Worm (Caenorhabditis elegans) whole organism, L4 larva: ENCODE results near the gene fbxa-133.

Source experiments
- F26F4.8 ChIP-seq: fragments of 200-800 bp; sonication (Bioruptor generic); conservative IDR thresholded peaks from 2 replicates; pipeline ENCODE4 v1.3.6; 2022; ENCODE audit warnings: missing genetic modification characterization, missing compliant biosample characterization
- F44E2.7 ChIP-seq: fragments of 200-800 bp; sonication (Bioruptor generic); IDR thresholded peaks from 2 replicates; pipeline ENCODE4 v2.1.2; 2022; ENCODE audit warnings: missing genetic modification characterization, missing compliant biosample characterization
- aha-1 ChIP-seq: fragments of 150-350 bp; peaks from one replicate; lab custom pipeline; 2014; ENCODE audit warnings: missing biosample characterization, missing genetic modification characterization
- ceh-20 ChIP-seq: fragments of 200-800 bp; sonication (Bioruptor generic); IDR thresholded peaks from 2 replicates; pipeline ENCODE4 v1.3.6; 2022; ENCODE audit warnings: missing genetic modification reagents, missing genetic modification characterization, missing compliant biosample characterization
- ceh-32 ChIP-seq: sonication (generic microtip); optimal IDR thresholded peaks from 2 replicates; lab custom pipeline; 2016; ENCODE audit warnings: mild to moderate bottlenecking, missing genetic modification characterization, missing compliant biosample characterization; ENCODE audit not compliant: poor library complexity
- ceh-44 ChIP-seq: fragments of 200-800 bp; sonication (Bioruptor generic); IDR thresholded peaks from 2 replicates; pipeline ENCODE4 v1.3.6; 2022; ENCODE audit warnings: missing genetic modification reagents, missing genetic modification characterization, missing compliant biosample characterization
- ces-1 ChIP-seq: fragments of 150-350 bp; sonication (generic microtip); optimal IDR thresholded peaks from 4 replicates; lab custom pipeline; 2014; ENCODE audit warnings: missing biosample characterization, missing genetic modification reagents, missing genetic modification characterization
- daf-19 ChIP-seq: fragments of 200-800 bp; sonication (Bioruptor generic); conservative IDR thresholded peaks from 2 replicates; pipeline ENCODE4 v1.3.6; 2022; ENCODE audit warnings: missing genetic modification characterization, missing compliant biosample characterization
- dmd-9 ChIP-seq: fragments of 200-800 bp; sonication (Bioruptor generic); IDR thresholded peaks from 2 replicates; pipeline ENCODE4 v1.3.6; 2022; ENCODE audit warnings: missing genetic modification reagents, missing genetic modification characterization, missing compliant biosample characterization
- gei-8 ChIP-seq: fragments of 200-800 bp; sonication (Bioruptor generic); optimal IDR thresholded peaks from 2 replicates; lab custom pipeline; 2018; ENCODE audit warnings: mild to moderate bottlenecking, missing genetic modification characterization, missing compliant biosample characterization
- hlh-30 ChIP-seq: sonication (generic microtip); optimal IDR thresholded peaks from 2 replicates; lab custom pipeline; 2017; ENCODE audit warnings: antibody characterized with exemption, mild to moderate bottlenecking, missing genetic modification characterization, missing compliant biosample characterization; ENCODE audit not compliant: insufficient read depth
- hmg-1.1 ChIP-seq: fragments of 200-800 bp; sonication (Bioruptor generic); IDR thresholded peaks from 2 replicates; pipeline ENCODE4 v1.3.6; 2022; ENCODE audit warnings: missing genetic modification reagents, missing genetic modification characterization, missing compliant biosample characterization
- lin-1 ChIP-seq: fragments of 200-800 bp; sonication (Bioruptor generic); IDR thresholded peaks from 2 replicates; pipeline ENCODE4 v1.3.6; 2022; ENCODE audit warnings: missing genetic modification reagents, missing genetic modification characterization, missing compliant biosample characterization
- lin-13 ChIP-seq: fragments of 150-350 bp; optimal IDR thresholded peaks from 2 replicates; lab custom pipeline; 2014; ENCODE audit warnings: missing biosample characterization, missing genetic modification reagents, missing genetic modification characterization
- lir-3 ChIP-seq: sonication (generic microtip); optimal IDR thresholded peaks from 2 replicates; lab custom pipeline; 2016; ENCODE audit warnings: mild to moderate bottlenecking, missing genetic modification characterization, missing compliant biosample characterization
- madf-5 ChIP-seq, 2 experiments: fragments of 200-800 bp; sonication (Bioruptor generic); IDR thresholded peaks; 2 replicates each; pipeline ENCODE4 v1.3.6; 2022; ENCODE audit warnings: missing compliant biosample characterization in 2 of 2, missing genetic modification characterization in 2 of 2
- mxl-3 ChIP-seq: fragments of 200-800 bp; sonication (Bioruptor generic); optimal IDR thresholded peaks from 2 replicates; lab custom pipeline; 2018; ENCODE audit warnings: mild to moderate bottlenecking, missing genetic modification characterization, missing compliant biosample characterization
- nhr-11 ChIP-seq: fragments of 150-350 bp; optimal IDR thresholded peaks from 2 replicates; lab custom pipeline; 2014; ENCODE audit warnings: missing biosample characterization, missing genetic modification characterization
- nhr-28 ChIP-seq: fragments of 150-350 bp; optimal IDR thresholded peaks from 2 replicates; lab custom pipeline; 2014; ENCODE audit warnings: missing biosample characterization, missing genetic modification characterization
- nhr-42 ChIP-seq: fragments of 200-800 bp; sonication (Bioruptor generic); IDR thresholded peaks from 2 replicates; pipeline ENCODE4 v1.3.6; 2022; ENCODE audit warnings: missing genetic modification characterization, missing compliant biosample characterization
- nhr-6 ChIP-seq: fragments of 150-350 bp; optimal IDR thresholded peaks from 2 replicates; lab custom pipeline; 2014; ENCODE audit warnings: missing biosample characterization, missing genetic modification characterization
- nhr-77 ChIP-seq: fragments of 150-350 bp; optimal IDR thresholded peaks from 2 replicates; lab custom pipeline; 2014; ENCODE audit warnings: missing biosample characterization, missing genetic modification characterization
- pha-4 ChIP-seq, 2 experiments: fragments of 150-350 bp in 1 of 2; fragments of 200-800 bp in 1 of 2; sonication (Bioruptor generic) in 1 of 2; IDR thresholded peaks in 1 of 2; optimal IDR thresholded peaks in 1 of 2; 2 replicates each; pipeline versions ENCODE4 v1.3.6 to Lab custom; 2014 to 2022; ENCODE audit warnings: missing genetic modification characterization in 2 of 2, missing genetic modification reagents in 2 of 2, missing biosample characterization in 1 of 2, missing compliant biosample characterization in 1 of 2
- pqm-1 ChIP-seq: sonication (generic microtip); optimal IDR thresholded peaks from 2 replicates; lab custom pipeline; 2017; ENCODE audit warnings: missing biosample characterization, missing genetic modification characterization
- set-16 ChIP-seq: fragments of 200-800 bp; sonication (Bioruptor generic); IDR thresholded peaks from 2 replicates; pipeline ENCODE4 v1.3.6; 2022; ENCODE audit warnings: missing genetic modification reagents, missing genetic modification characterization, missing compliant biosample characterization
- snpc-1.2 ChIP-seq: fragments of 200-800 bp; sonication (Bioruptor generic); IDR thresholded peaks from 2 replicates; pipeline ENCODE4 v1.3.6; 2022; ENCODE audit warnings: missing genetic modification reagents, missing genetic modification characterization, missing compliant biosample characterization
- tag-97 ChIP-seq: fragments of 200-800 bp; sonication (Bioruptor generic); IDR thresholded peaks from 2 replicates; pipeline ENCODE4 v1.3.6; 2022; ENCODE audit warnings: missing genetic modification characterization, missing compliant biosample characterization
- unc-39 ChIP-seq: sonication (generic microtip); optimal IDR thresholded peaks from 2 replicates; lab custom pipeline; 2017; ENCODE audit warnings: missing biosample characterization, missing genetic modification characterization
- unc-62 ChIP-seq, 3 experiments: fragments of 150-350 bp in 1 of 3; sonication (generic microtip); optimal IDR thresholded peaks in 2 of 3; peaks in 1 of 3; 1 replicate in 1 of 3; 2 replicates in 2 of 3; lab custom pipeline; 2014 to 2017; ENCODE audit warnings: missing biosample characterization in 3 of 3, missing genetic modification characterization in 3 of 3, missing genetic modification reagents in 3 of 3, missing genotype in 1 of 3
- vab-7 ChIP-seq: fragments of 200-800 bp; sonication (Bioruptor generic); IDR thresholded peaks from 2 replicates; pipeline ENCODE4 v1.3.6; 2022; ENCODE audit warnings: missing genetic modification reagents, missing genetic modification characterization, missing compliant biosample characterization
- zip-11 ChIP-seq: fragments of 200-800 bp; sonication (Bioruptor generic); IDR thresholded peaks from 2 replicates; pipeline ENCODE4 v1.3.6; 2022; ENCODE audit warnings: missing genetic modification characterization, missing compliant biosample characterization
- zip-2 ChIP-seq: fragments of 150-350 bp; optimal IDR thresholded peaks from 2 replicates; lab custom pipeline; 2014; ENCODE audit warnings: missing biosample characterization, missing genetic modification characterization
- ztf-11 ChIP-seq: fragments of 150-350 bp; optimal IDR thresholded peaks from 2 replicates; lab custom pipeline; 2014; ENCODE audit warnings: missing biosample characterization, missing genetic modification characterization
- ztf-7 ChIP-seq: fragments of 150-350 bp; optimal IDR thresholded peaks from 2 replicates; lab custom pipeline; 2014; ENCODE audit warnings: missing biosample characterization, missing genetic modification characterization

The fbxa-133 gene

DNA sequence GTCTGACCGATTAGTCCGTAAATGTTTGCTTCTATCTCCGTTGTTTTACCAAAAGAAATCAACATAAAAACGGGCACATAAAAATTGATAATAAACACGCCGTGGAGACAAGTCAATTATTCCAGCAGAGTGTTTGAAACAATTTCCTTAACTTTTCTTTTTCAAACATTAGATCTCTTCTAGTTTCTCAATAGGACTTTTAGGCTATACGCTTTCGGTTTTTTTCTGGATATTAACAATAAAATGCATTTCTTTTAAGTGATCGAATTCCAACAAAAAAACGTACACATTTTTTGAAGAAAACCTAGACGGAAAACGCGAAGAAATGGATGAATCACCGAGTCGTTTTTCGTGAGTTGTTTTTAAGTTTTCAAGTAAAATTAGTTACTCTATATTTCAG, 25.6 kb upstream of the fbxa-133 start, which contains the start of gene fbxa-172:
Gene fbxa-172, plus strand, starts transcription at position 301 of the 400 bp plus-strand sequence.
- TF ChIP-seq tag-97 (GFP tag; lab: Robert Waterston, UW): no peak
- TF ChIP-seq nhr-6: no peak
- TF ChIP-seq zip-2: no peak
- no peak for TF ChIP-seq dmd-9
- no peak for TF ChIP-seq ztf-11 (tag; lab: Kevin White, UChicago)
- TF ChIP-seq hlh-30: no peak
- TF ChIP-seq ceh-20 (GFP tag; lab: Robert Waterston, UW): no peak
- no peak for TF ChIP-seq ces-1 (GFP tag; lab: Kevin White, UChicago)
- no peak for TF ChIP-seq lin-13 (GFP tag; lab: Kevin White, UChicago)
- no peak for TF ChIP-seq F44E2.7
- TF ChIP-seq nhr-77 (tag; lab: Kevin White, UChicago): no peak
- TF ChIP-seq gei-8: no peak
- no peak for TF ChIP-seq mxl-3 (GFP tag; lab: Kevin White, UChicago)
- TF ChIP-seq pqm-1 (tag; lab: Kevin White, UChicago): no peak
- no peak for TF ChIP-seq lir-3 (tag; lab: Kevin White, UChicago)
- no peak for TF ChIP-seq madf-5 (GFP tag; IDR thresholded peaks at IDR 0.05; lab: Robert Waterston, UW)
- TF ChIP-seq ztf-7 (tag; lab: Kevin White, UChicago): no peak
- TF ChIP-seq, all 104 proteins: peak for 0

DNA sequence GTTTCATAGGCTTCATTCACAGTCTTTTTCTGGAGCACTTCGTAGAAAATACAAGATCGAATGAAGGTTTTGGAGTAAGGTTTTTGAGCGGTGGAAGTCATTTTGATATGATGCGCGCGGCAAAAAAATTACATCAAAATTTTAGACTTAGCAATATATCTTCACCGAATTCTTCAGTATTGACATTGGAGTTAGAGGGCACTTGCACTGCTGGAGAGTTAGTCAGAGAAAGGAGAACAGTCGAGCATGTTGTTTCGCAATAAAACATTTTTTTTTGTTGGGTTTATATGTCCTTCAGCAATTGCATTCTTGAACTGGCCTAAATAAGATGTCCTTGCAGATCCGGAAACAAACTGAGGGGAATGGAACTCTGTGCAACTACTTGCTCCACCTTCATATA, 18.7 kb upstream of the fbxa-133 start, which contains the start of gene fbxa-171:
Gene fbxa-171, minus strand, starts transcription at position 101 of the 400 bp plus-strand sequence.
- TF ChIP-seq ceh-32 (tag; lab: Kevin White, UChicago) (no peak), nhr-11 (no peak), hmg-1.1 (GFP tag; lab: Robert Waterston, UW) (no peak), vab-7 (GFP tag; lab: Robert Waterston, UW) (no peak), nhr-77 (tag; lab: Kevin White, UChicago) (no peak), mxl-3 (GFP tag; lab: Kevin White, UChicago) (no peak), lin-1 (GFP tag; lab: Robert Waterston, UW) (no peak), unc-62 (GFP tag; optimal IDR thresholded peaks at IDR 0.05 in 1 of 2; lab: Kevin White, UChicago) (no peak), unc-62 (tag; optimal IDR thresholded peaks at IDR 0.05; lab: Kevin White, UChicago) (no peak)

DNA sequence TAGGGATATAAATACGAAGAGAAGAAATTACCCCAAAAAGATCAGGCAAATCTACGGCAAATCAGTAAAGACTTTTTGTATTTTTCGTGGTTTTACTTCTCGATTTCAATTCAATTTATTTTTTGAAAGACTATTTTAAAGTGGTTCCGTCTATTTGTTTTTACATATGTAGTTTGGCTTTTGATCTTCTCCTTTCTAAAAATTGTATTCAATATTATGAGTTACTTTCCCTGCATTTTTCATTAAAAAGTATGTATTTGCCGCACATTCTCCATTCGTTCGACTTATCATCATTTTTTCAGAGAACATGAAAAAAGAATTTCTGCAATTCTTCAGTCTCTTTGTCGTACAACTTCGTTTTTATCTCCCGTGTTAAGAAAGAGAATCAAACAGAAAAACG, 17.7 kb upstream of the fbxa-133 start, which contains the start of gene C38D9.2:
Gene C38D9.2, plus strand, starts transcription at position 301 of the 400 bp plus-strand sequence.
- TF ChIP-seq nhr-28: no peak
- TF ChIP-seq zip-11 (GFP tag; lab: Robert Waterston, UW): no peak
- no peak for TF ChIP-seq daf-19 (GFP tag; lab: Robert Waterston, UW)
- TF ChIP-seq pha-4 (GFP tag; IDR thresholded peaks at IDR 0.05; lab: Robert Waterston, UW): no peak
- TF ChIP-seq pha-4 (tag; optimal IDR thresholded peaks at IDR 0.05; lab: Kevin White, UChicago): no peak
- no peak for TF ChIP-seq snpc-1.2 (GFP tag; lab: Robert Waterston, UW)
- TF ChIP-seq hmg-1.1 (GFP tag; lab: Robert Waterston, UW): no peak
- TF ChIP-seq ztf-11 (tag; lab: Kevin White, UChicago): no peak

DNA sequence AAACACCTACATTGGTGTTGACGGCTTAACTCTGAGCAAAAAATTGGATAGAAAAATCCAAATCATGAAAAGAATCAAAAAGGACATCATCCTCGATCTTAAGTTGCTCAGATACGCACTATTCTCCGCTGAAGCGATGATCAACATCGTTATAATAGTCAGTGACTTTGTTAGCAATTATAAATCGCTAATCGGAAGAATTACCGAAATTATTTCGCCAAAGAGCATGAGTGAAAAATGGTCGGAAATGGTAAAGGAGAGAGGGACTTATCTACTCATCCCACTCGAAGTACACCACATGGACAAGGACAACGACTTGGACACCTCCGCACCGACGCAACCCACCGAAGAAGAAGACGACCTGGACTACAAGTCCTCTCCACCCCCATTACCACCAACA, 4.6 kb upstream of the fbxa-133 start:
- TF ChIP-seq ceh-44 (GFP tag; lab: Robert Waterston, UW): no peak
- TF ChIP-seq unc-62 (GFP tag; optimal IDR thresholded peaks at IDR 0.05 in 1 of 2; lab: Kevin White, UChicago): peak in 1 of 2 experiments; percentile 81
- TF ChIP-seq unc-62 (tag; optimal IDR thresholded peaks at IDR 0.05; lab: Kevin White, UChicago): no peak
- TF ChIP-seq aha-1: peak; percentile 28
- TF ChIP-seq nhr-42 (GFP tag; lab: Robert Waterston, UW): no peak

DNA sequence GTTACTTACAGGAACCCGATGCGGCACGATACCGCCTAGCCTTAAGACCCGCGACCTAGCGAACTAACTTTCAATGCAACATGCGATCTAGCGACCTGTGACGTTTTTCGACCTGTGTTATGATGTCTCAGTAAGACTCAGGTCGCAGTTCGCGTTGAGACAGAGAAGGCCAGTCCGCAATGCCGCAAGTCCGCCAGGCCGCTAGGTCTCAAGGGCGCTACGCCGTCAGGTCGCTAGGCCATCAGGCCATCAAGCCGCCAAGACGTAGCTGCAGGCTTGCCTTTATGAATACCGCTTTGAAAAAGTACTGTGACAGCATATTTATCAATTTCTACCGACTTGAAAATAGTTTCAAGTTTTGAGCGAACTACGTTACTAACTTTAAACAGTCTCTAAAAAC, 11.1 kb downstream of the fbxa-133 start:
- 0 out of 2 replicates have a peak, but pooled peaks have one; percentile 17 for TF ChIP-seq F26F4.8 (GFP tag; lab: Robert Waterston, UW)
- no peak for TF ChIP-seq unc-39 (tag; lab: Kevin White, UChicago)
- peak; percentile 54; the same call in 1 of the 2 replicates for TF ChIP-seq set-16
